Worm (Caenorhabditis elegans): ENCODE data around the gene C47E12.2.

ce11 chrIV:10026129-10026528 lies 22.8 kb upstream of the C47E12.2 start:
- no peak for TF ChIP-seq lin-11 (tag; optimal IDR thresholded peaks at IDR 0.05)
- no peak for TF ChIP-seq unc-3 (GFP tag; conservative IDR thresholded peaks at IDR 0.05)
- no peak for TF ChIP-seq unc-3 (tag; optimal IDR thresholded peaks at IDR 0.05)
- TF ChIP-seq pqm-1 (tag; optimal IDR thresholded peaks at IDR 0.05): no peak
- TF ChIP-seq dmd-4 (tag; optimal IDR thresholded peaks at IDR 0.05; ENCODE audit: borderline replicate concordance): no peak
- TF ChIP-seq ets-4 (tag; optimal IDR thresholded peaks at IDR 0.05): no peak
- no peak for TF ChIP-seq F13H6.1 (tag; optimal IDR thresholded peaks at IDR 0.05)
- no peak for TF ChIP-seq ceh-19 (GFP tag; optimal IDR thresholded peaks at IDR 0.05)
- TF ChIP-seq ama-1 (optimal IDR thresholded peaks at IDR 0.05): no peak
- TF ChIP-seq npax-4 (tag; optimal IDR thresholded peaks at IDR 0.05): no peak
- TF ChIP-seq ceh-2 (tag; optimal IDR thresholded peaks at IDR 0.05): no peak
- TF ChIP-seq ttx-3 (tag; optimal IDR thresholded peaks at IDR 0.05): no peak

Data from whole organism, late embryonic.